Fruit fly (Drosophila melanogaster) whole organism, embryonic: Measurements from ENCODE around the gene CG3434.

Experiments
- CG10267 ChIP-seq: fragments of 200-800 bp; sonication (Bioruptor generic); optimal IDR thresholded peaks from 2 replicates; lab custom pipeline; 2018; ENCODE audit warnings: missing biosample characterization, mild to moderate bottlenecking, missing genetic modification characterization, moderate library complexity
- CG11093 ChIP-seq: fragments of 200-800 bp; sonication (Bioruptor generic); IDR thresholded peaks from 3 replicates; pipeline ENCODE4 v1.3.6; 2022; ENCODE audit warnings: missing biosample characterization, missing genetic modification characterization
- CG11247 ChIP-seq: fragments of 200-800 bp; sonication (Bioruptor generic); IDR thresholded peaks from 2 replicates; pipeline ENCODE4 v1.3.6; 2022; ENCODE audit warnings: missing biosample characterization, missing genetic modification characterization
- CG11398 ChIP-seq: fragments of 200-800 bp; sonication (Bioruptor generic); optimal IDR thresholded peaks from 2 replicates; lab custom pipeline; 2016; ENCODE audit warnings: missing biosample characterization, missing genetic modification characterization
- CG12104 ChIP-seq: fragments of 200-800 bp; sonication (Bioruptor generic); optimal IDR thresholded peaks from 3 replicates; lab custom pipeline; 2016; ENCODE audit warnings: missing biosample characterization, missing genetic modification characterization
- CG12391 ChIP-seq: fragments of 200-800 bp; sonication (Bioruptor generic); optimal IDR thresholded peaks from 3 replicates; lab custom pipeline; 2018; ENCODE audit warnings: missing biosample characterization, mild to moderate bottlenecking, missing genetic modification characterization, moderate library complexity
- CG14667 ChIP-seq: fragments of 200-800 bp; sonication (Bioruptor generic); IDR thresholded peaks from 2 replicates; pipeline ENCODE4 v1.3.6; 2022; ENCODE audit warnings: missing biosample characterization, missing genetic modification characterization
- CG15073 ChIP-seq: fragments of 200-800 bp; sonication (Bioruptor generic); optimal IDR thresholded peaks from 2 replicates; lab custom pipeline; 2016; ENCODE audit warnings: missing biosample characterization, missing genetic modification characterization
- CG1602 ChIP-seq: fragments of 200-800 bp; sonication (Bioruptor generic); optimal IDR thresholded peaks from 3 replicates; lab custom pipeline; 2016; ENCODE audit warnings: missing biosample characterization, missing genetic modification characterization
- CG16779 ChIP-seq: fragments of 200-800 bp; sonication (Bioruptor generic); IDR thresholded peaks from 2 replicates; pipeline ENCODE4 v1.3.6; 2022; ENCODE audit warnings: missing biosample characterization, missing genetic modification characterization
- CG17829 ChIP-seq: fragments of 200-800 bp; optimal IDR thresholded peaks from 2 replicates; lab custom pipeline; 2019; ENCODE audit warnings: missing biosample characterization, mild to moderate bottlenecking, missing genetic modification characterization, moderate library complexity
- CG18011 ChIP-seq: fragments of 200-800 bp; sonication (Bioruptor generic); optimal IDR thresholded peaks from 2 replicates; lab custom pipeline; 2017; ENCODE audit warnings: missing biosample characterization, missing genetic modification characterization, mild to moderate bottlenecking, moderate library complexity, missing genotype
- CG2116 ChIP-seq: fragments of 200-800 bp; sonication (Bioruptor generic); optimal IDR thresholded peaks from 3 replicates; lab custom pipeline; 2018; ENCODE audit warnings: missing biosample characterization, mild to moderate bottlenecking, missing genetic modification characterization
- CG2875 ChIP-seq: fragments of 200-800 bp; sonication (Bioruptor generic); optimal IDR thresholded peaks from 2 replicates; lab custom pipeline; 2017; ENCODE audit warnings: missing biosample characterization, mild to moderate bottlenecking, missing genetic modification characterization, missing genetic modification reagents
- CG34376 ChIP-seq: fragments of 200-800 bp; sonication (Bioruptor generic); optimal IDR thresholded peaks from 2 replicates; lab custom pipeline; 2018; ENCODE audit warnings: missing biosample characterization, mild to moderate bottlenecking, missing genetic modification characterization
- CG34422 ChIP-seq: fragments of 200-800 bp; sonication (Bioruptor generic); IDR thresholded peaks from 3 replicates; pipeline ENCODE4 v1.3.6; 2022; ENCODE audit warnings: missing biosample characterization, missing genetic modification characterization
- CG3726 ChIP-seq: fragments of 200-800 bp; sonication (Bioruptor generic); IDR thresholded peaks from 3 replicates; pipeline ENCODE4, ENCODE4 v1.3.6; 2022; ENCODE audit warnings: missing biosample characterization, missing genetic modification characterization
- CG4282 ChIP-seq: fragments of 200-800 bp; sonication (Bioruptor generic); optimal IDR thresholded peaks from 2 replicates; lab custom pipeline; 2016; ENCODE audit warnings: missing biosample characterization, missing genetic modification characterization
- CG5953 ChIP-seq: fragments of 200-800 bp; sonication (Bioruptor generic); IDR thresholded peaks from 2 replicates; pipeline ENCODE4 v1.3.6; 2022; ENCODE audit warnings: missing biosample characterization, missing genetic modification characterization
- CG6689 ChIP-seq: fragments of 200-800 bp; sonication (Bioruptor generic); IDR thresholded peaks from 2 replicates; pipeline ENCODE4 v1.3.6; 2022; ENCODE audit warnings: missing biosample characterization, missing genetic modification characterization
- CG7556 ChIP-seq: fragments of 200-800 bp; sonication (Bioruptor generic); optimal IDR thresholded peaks from 2 replicates; lab custom pipeline; 2017; ENCODE audit warnings: missing biosample characterization, mild to moderate bottlenecking, missing genetic modification characterization
- CG7928 ChIP-seq: fragments of 200-800 bp; sonication (Bioruptor generic); optimal IDR thresholded peaks from 2 replicates; lab custom pipeline; 2017; ENCODE audit warnings: missing biosample characterization, mild to moderate bottlenecking, missing genetic modification characterization
- CG9215 ChIP-seq: fragments of 200-800 bp; sonication (Bioruptor generic); IDR thresholded peaks from 2 replicates; pipeline ENCODE4 v1.3.6; 2022; ENCODE audit warnings: missing biosample characterization, missing genetic modification characterization
- CG9876 ChIP-seq: fragments of 200-800 bp; sonication (Bioruptor generic); optimal IDR thresholded peaks from 2 replicates; lab custom pipeline; 2016; ENCODE audit warnings: missing biosample characterization, missing genetic modification characterization
- Dp ChIP-seq: fragments of 200-800 bp; sonication (Bioruptor generic); optimal IDR thresholded peaks from 2 replicates; lab custom pipeline; 2018; ENCODE audit warnings: missing biosample characterization, mild to moderate bottlenecking, missing genetic modification characterization, moderate library complexity
- E2f1 ChIP-seq: fragments of 200-800 bp; sonication (Bioruptor generic); IDR thresholded peaks from 2 replicates; pipeline ENCODE4 v1.3.6; 2022; ENCODE audit warnings: missing biosample characterization, missing genetic modification characterization
- Ets65A ChIP-seq: fragments of 200-800 bp; sonication (Bioruptor generic); peaks from one replicate; lab custom pipeline; 2016; ENCODE audit warnings: missing biosample characterization, missing genetic modification characterization
- Ets97D ChIP-seq: fragments of 200-800 bp; sonication (Bioruptor generic); optimal IDR thresholded peaks from 3 replicates; lab custom pipeline; 2016; ENCODE audit warnings: missing biosample characterization, missing genetic modification characterization
- Fer3 ChIP-seq: fragments of 200-800 bp; sonication (Bioruptor generic); optimal IDR thresholded peaks from 2 replicates; lab custom pipeline; 2018; ENCODE audit warnings: missing biosample characterization, mild to moderate bottlenecking, missing genetic modification characterization, moderate library complexity
- GATAe ChIP-seq: fragments of 200-800 bp; sonication (Bioruptor generic); conservative IDR thresholded peaks from 2 replicates; pipeline ENCODE4 v1.3.6; 2022; ENCODE audit warnings: missing biosample characterization, missing genetic modification characterization
- Hand ChIP-seq: fragments of 200-800 bp; sonication (Bioruptor generic); optimal IDR thresholded peaks from 2 replicates; lab custom pipeline; 2017; ENCODE audit warnings: mild to moderate bottlenecking, missing biosample characterization, missing genetic modification reagents, missing genetic modification characterization
- Hr39 ChIP-seq: fragments of >200 bp; optimal IDR thresholded peaks from 2 replicates; lab custom pipeline; 2017
- Hr51 ChIP-seq, 2 experiments: fragments of 200-800 bp; sonication (Bioruptor generic); optimal IDR thresholded peaks; 2 replicates in 1 of 2; 3 replicates in 1 of 2; lab custom pipeline; 2016 to 2018; ENCODE audit warnings: missing biosample characterization in 2 of 2, missing genetic modification characterization in 2 of 2, mild to moderate bottlenecking in 1 of 2, moderate library complexity in 1 of 2
- Hsf ChIP-seq: fragments of 200-800 bp; sonication (Bioruptor generic); optimal IDR thresholded peaks from 3 replicates; lab custom pipeline; 2016; ENCODE audit warnings: missing biosample characterization, missing genetic modification characterization
- Pdp1 ChIP-seq, 2 experiments: fragments of 200-800 bp; sonication (Bioruptor generic); optimal IDR thresholded peaks; 3 replicates each; lab custom pipeline; 2016; ENCODE audit warnings: missing biosample characterization in 2 of 2, missing genetic modification characterization in 2 of 2, mild to moderate bottlenecking in 1 of 2, moderate library complexity in 1 of 2
- Spps ChIP-seq: fragments of 200-800 bp; sonication (Bioruptor generic); optimal IDR thresholded peaks from 2 replicates; lab custom pipeline; 2018; ENCODE audit warnings: missing biosample characterization, mild to moderate bottlenecking, missing genetic modification characterization
- Usf ChIP-seq: fragments of 200-800 bp; sonication (Bioruptor generic); optimal IDR thresholded peaks from 2 replicates; lab custom pipeline; 2017; ENCODE audit warnings: missing genotype, missing biosample characterization, missing genetic modification characterization
- bab2 ChIP-seq: fragments of 200-800 bp; sonication (Bioruptor generic); optimal IDR thresholded peaks from 2 replicates; lab custom pipeline; 2016; ENCODE audit warnings: missing biosample characterization, missing genetic modification characterization
- cad ChIP-seq: fragments of >200 bp; optimal IDR thresholded peaks from 2 replicates; lab custom pipeline; 2017; ENCODE audit warnings: missing biosample characterization, missing genetic modification characterization
- dati ChIP-seq: fragments of 200-800 bp; sonication (Bioruptor generic); IDR thresholded peaks from 2 replicates; pipeline ENCODE4 v1.3.6; 2022; ENCODE audit warnings: missing biosample characterization, missing genetic modification characterization
- fd102C ChIP-seq: fragments of 200-800 bp; sonication (Bioruptor generic); optimal IDR thresholded peaks from 2 replicates; lab custom pipeline; 2018; ENCODE audit warnings: missing biosample characterization, mild to moderate bottlenecking, missing genetic modification characterization, moderate library complexity
- jumu ChIP-seq: fragments of 200-800 bp; sonication (Bioruptor generic); optimal IDR thresholded peaks from 3 replicates; lab custom pipeline; 2016; ENCODE audit warnings: missing biosample characterization, missing genetic modification characterization
- klu ChIP-seq: fragments of 200-800 bp; sonication (Bioruptor generic); IDR thresholded peaks from 2 replicates; pipeline ENCODE4 v1.3.6; 2022; ENCODE audit warnings: missing biosample characterization, missing genetic modification characterization
- knrl ChIP-seq: fragments of 200-800 bp; sonication (Bioruptor generic); IDR thresholded peaks from 3 replicates; pipeline ENCODE4 v1.3.6; 2022; ENCODE audit warnings: missing biosample characterization, missing genetic modification characterization; ENCODE audit not compliant: partially characterized antibody
- lola ChIP-seq, 3 experiments: fragments of >200 bp in 2 of 3; fragments of 200-800 bp in 1 of 3; sonication (Bioruptor generic) in 1 of 3; optimal IDR thresholded peaks; 2 replicates each; lab custom pipeline; 2017 to 2019; ENCODE audit warnings: missing biosample characterization in 3 of 3, missing genetic modification characterization in 3 of 3, mild to moderate bottlenecking in 1 of 3, moderate library complexity in 1 of 3
- org-1 ChIP-seq: fragments of 200-800 bp; sonication (Bioruptor generic); optimal IDR thresholded peaks from 2 replicates; lab custom pipeline; 2017; ENCODE audit warnings: missing biosample characterization, missing genetic modification characterization
- pan ChIP-seq, 4 experiments: fragments of >200 bp in 3 of 4; fragments of 200-800 bp in 1 of 4; sonication (Bioruptor generic) in 1 of 4; optimal IDR thresholded peaks in 3 of 4; IDR thresholded peaks in 1 of 4; 2 replicates each; pipeline versions ENCODE4 v1.3.6 to Lab custom; 2017 to 2022; ENCODE audit warnings: missing biosample characterization in 2 of 4, missing genetic modification characterization in 2 of 4, mixed read lengths in 1 of 4
- salm ChIP-seq: fragments of 200-800 bp; sonication (Bioruptor generic); optimal IDR thresholded peaks from 2 replicates; lab custom pipeline; 2018; ENCODE audit warnings: missing biosample characterization, mild to moderate bottlenecking, missing genetic modification characterization
- schlank ChIP-seq: fragments of 200-800 bp; sonication (Bioruptor generic); optimal IDR thresholded peaks from 2 replicates; lab custom pipeline; 2018; ENCODE audit warnings: missing biosample characterization, mild to moderate bottlenecking, missing genetic modification characterization
- usp ChIP-seq: fragments of >200 bp; optimal IDR thresholded peaks from 2 replicates; lab custom pipeline; 2017; ENCODE audit warnings: missing biosample characterization, missing genetic modification characterization
- wek ChIP-seq: fragments of 200-800 bp; sonication (Bioruptor generic); optimal IDR thresholded peaks from 3 replicates; lab custom pipeline; 2018; ENCODE audit warnings: missing biosample characterization, mild to moderate bottlenecking, missing genetic modification characterization, moderate library complexity

Gene CG3434

DNA sequence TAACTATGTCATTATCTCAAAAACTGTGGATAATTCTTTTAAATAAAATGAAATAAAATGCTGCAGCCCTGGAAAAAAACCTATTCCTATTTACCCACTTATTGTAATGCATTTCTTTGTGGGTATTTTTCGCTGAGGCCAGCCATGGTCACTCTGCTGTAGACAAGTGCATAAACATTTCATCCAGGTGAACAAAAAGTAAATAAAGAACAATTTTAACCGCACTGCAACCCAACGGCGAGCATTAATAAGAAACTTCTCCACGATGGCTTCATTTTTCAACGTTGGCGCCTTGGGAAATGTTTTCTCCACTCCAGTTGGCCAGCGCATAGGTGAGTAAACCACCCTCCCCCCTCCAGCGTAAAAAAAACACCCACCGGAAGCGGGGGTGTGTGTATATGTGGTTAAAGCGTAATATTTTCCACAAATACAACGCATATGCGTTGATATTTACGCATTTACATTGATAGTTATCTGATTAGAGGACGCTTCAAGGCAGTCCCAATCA, 13.8 kb downstream of the CG3434 start, which contains the start of gene CG3529 (continued):
- TF ChIP-seq E2f1 (GFP tag; lab: Robert Waterston, UW) (no peak), cad (GFP tag; lab: Kevin White, UChicago) (no peak), dati (no peak), CG17829 (peak; percentile 37), org-1 (GFP tag; lab: Kevin White, UChicago) (no peak), CG12104 (peak; percentile 21), CG11247 (GFP tag; lab: Robert Waterston, UW) (no peak), knrl (GFP tag; lab: Robert Waterston, UW) (no peak), CG9876 (GFP tag; lab: Kevin White, UChicago) (no peak), CG7556 (GFP tag; lab: Kevin White, UChicago) (no peak), CG12391 (tag; lab: Kevin White, UChicago) (peak; percentile 39), klu (GFP tag; lab: Robert Waterston, UW) (peak; percentile 72), wek (no peak), Hr39 (no peak), bab2 (GFP tag; lab: Kevin White, UChicago) (no peak), jumu (no peak), CG14667 (GFP tag; lab: Robert Waterston, UW) (no peak), usp (no peak), CG2875 (GFP tag; lab: Kevin White, UChicago) (no peak), Spps (peak; percentile 9), CG1602 (GFP tag; lab: Kevin White, UChicago) (peak; percentile 5), CG3726 (no peak), CG18011 (no peak), schlank (tag; lab: Kevin White, UChicago) (no peak), Usf (GFP tag; lab: Kevin White, UChicago) (no peak), CG11398 (no peak), pan (optimal IDR thresholded peaks at IDR 0.05; lab: Kevin White, UChicago) (no peak), pan (GFP tag; optimal IDR thresholded peaks at IDR 0.05 in 1 of 2, IDR thresholded peaks at IDR 0.05 in 1 of 2) (no peak), Dp (GFP tag; lab: Kevin White, UChicago) (peak; percentile 20), lola (GFP tag; optimal IDR thresholded peaks at IDR 0.05; lab: Kevin White, UChicago) (peak in 1 of 3 experiments; percentile 1), Hsf (GFP tag; lab: Kevin White, UChicago) (no peak), CG9215 (GFP tag; lab: Robert Waterston, UW) (no peak), Fer3 (tag; lab: Kevin White, UChicago) (no peak), salm (tag; lab: Kevin White, UChicago) (no peak), CG15073 (GFP tag; lab: Kevin White, UChicago) (no peak), CG4282 (no peak), CG6689 (GFP tag; lab: Robert Waterston, UW) (no peak; the same call in 1 of the 2 replicates), CG5953 (GFP tag; lab: Robert Waterston, UW) (no peak), CG16779 (GFP tag; lab: Robert Waterston, UW) (no peak), Ets65A (GFP tag; lab: Kevin White, UChicago) (peak; percentile 62), Hr51 (GFP tag; optimal IDR thresholded peaks at IDR 0.05; lab: Kevin White, UChicago) (peak in 1 of 2 experiments; percentile 17), CG34376 (GFP tag; lab: Kevin White, UChicago) (no peak), CG11093 (GFP tag; lab: Robert Waterston, UW) (no peak), CG34422 (GFP tag; lab: Robert Waterston, UW) (peak; percentile 44; the same call in 1 of the 3 replicates), CG10267 (tag; lab: Kevin White, UChicago) (peak; percentile 43), CG7928 (peak; percentile 89), Ets97D (GFP tag; lab: Kevin White, UChicago) (peak; percentile 67), Hand (no peak), Pdp1 (GFP tag; optimal IDR thresholded peaks at IDR 0.05; lab: Kevin White, UChicago) (peak in 1 of 2 experiments; percentile 16), GATAe (GFP tag; lab: Robert Waterston, UW) (no peak), fd102C (no peak), CG2116 (GFP tag; lab: Kevin White, UChicago) (peak; percentile 53)
